Fruit fly (Drosophila melanogaster): ENCODE results near the gene CG31441.

The CG31441 gene

DNA sequence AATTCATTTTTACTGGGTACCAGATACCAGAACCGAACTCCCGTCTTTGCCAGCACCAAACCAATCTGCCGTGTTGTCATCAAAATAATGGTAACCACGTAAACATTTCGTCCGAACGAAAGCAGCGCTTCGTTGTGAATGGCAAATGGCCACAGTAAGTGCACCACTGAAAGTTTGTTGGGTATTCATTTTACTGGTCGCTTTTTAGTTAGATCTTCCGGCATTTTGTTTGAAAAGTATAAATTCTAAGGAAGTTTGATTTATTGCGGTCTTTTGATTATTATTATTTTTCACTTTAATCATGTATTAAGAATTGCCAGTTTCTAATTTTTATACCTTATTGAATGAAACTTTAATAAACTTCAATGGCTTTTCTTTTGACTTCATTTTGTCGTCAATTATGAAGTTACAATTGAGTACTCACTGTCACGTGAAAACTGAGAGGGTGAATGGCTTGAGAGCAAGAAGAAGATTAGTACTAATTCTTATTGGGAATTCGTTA is 21.6 kb upstream of the CG31441 start, which contains the start of gene ZnT86D (continued):
- TF ChIP-seq sima (GFP tag; optimal IDR thresholded peaks at IDR 0.05), result no peak
- no peak for TF ChIP-seq trh (GFP tag; optimal IDR thresholded peaks at IDR 0.05)
- peak; percentile 72 for TF ChIP-seq zfh2 (GFP tag; optimal IDR thresholded peaks at IDR 0.05)
- no peak for TF ChIP-seq sim (GFP tag; IDR thresholded peaks at IDR 0.05)
- no peak for TF ChIP-seq esg (GFP tag; conservative IDR thresholded peaks at IDR 0.05)
- no peak for TF ChIP-seq stc (GFP tag; IDR thresholded peaks at IDR 0.05)
- no peak for TF ChIP-seq CG12219 (GFP tag; optimal IDR thresholded peaks at IDR 0.05)
- peak; percentile 11 for TF ChIP-seq lbe (GFP tag; optimal IDR thresholded peaks at IDR 0.05)
- peak; percentile 68 for TF ChIP-seq CG7556 (GFP tag; optimal IDR thresholded peaks at IDR 0.05)
- peak; percentile 68 for TF ChIP-seq CG13775 (GFP tag; optimal IDR thresholded peaks at IDR 0.05)
- peak; percentile 58 for TF ChIP-seq CG17568 (GFP tag; optimal IDR thresholded peaks at IDR 0.05)
- TF ChIP-seq Aef1 (GFP tag; IDR thresholded peaks at IDR 0.05), result peak; percentile 49; the same call in 2 of the 3 replicates
- no peak for TF ChIP-seq zfh1 (GFP tag; IDR thresholded peaks at IDR 0.05)
- TF ChIP-seq Pdp1 (GFP tag; optimal IDR thresholded peaks at IDR 0.05), result peak; percentile 48 to 49
- no peak for TF ChIP-seq ERR (GFP tag; optimal IDR thresholded peaks at IDR 0.05)
- TF ChIP-seq dan (GFP tag; IDR thresholded peaks at IDR 0.05), result no peak
- TF ChIP-seq hkb (optimal IDR thresholded peaks at IDR 0.05), result no peak
- 0 out of 2 replicates have a peak, but pooled peaks have one; percentile 6 for TF ChIP-seq hkb (GFP tag; IDR thresholded peaks at IDR 0.05)
- TF ChIP-seq tgo (GFP tag; IDR thresholded peaks at IDR 0.05), result peak; percentile 23; the same call in 1 of the 3 replicates
- TF ChIP-seq HmgZ (tag; optimal IDR thresholded peaks at IDR 0.05), result peak; percentile 74
- TF ChIP-seq inv (GFP tag; IDR thresholded peaks at IDR 0.05; ENCODE audit: partially characterized antibody), result no peak
- TF ChIP-seq sug (tag; optimal IDR thresholded peaks at IDR 0.05), result peak; percentile 80
- TF ChIP-seq da (GFP tag; optimal IDR thresholded peaks at IDR 0.05), result no peak
- no peak for TF ChIP-seq Dref (GFP tag; IDR thresholded peaks at IDR 0.05)
- peak; percentile 44 for TF ChIP-seq BEAF-32 (GFP tag; optimal IDR thresholded peaks at IDR 0.05)
- no peak for TF ChIP-seq Dll (GFP tag; IDR thresholded peaks at IDR 0.05; ENCODE audit: partially characterized antibody)
- TF ChIP-seq MTF-1 (GFP tag; optimal IDR thresholded peaks at IDR 0.05; ENCODE audit: borderline replicate concordance), result no peak
- TF ChIP-seq cad (GFP tag; optimal IDR thresholded peaks at IDR 0.05), result no peak
- peak; percentile 75 for TF ChIP-seq Meics (GFP tag; optimal IDR thresholded peaks at IDR 0.05)
- TF ChIP-seq CG10267 (tag; optimal IDR thresholded peaks at IDR 0.05), result peak; percentile 54
- peak; percentile 30; the same call in 1 of the 2 replicates for TF ChIP-seq Xrp1 (GFP tag; IDR thresholded peaks at IDR 0.05)
- peak; percentile 18 to 88 for TF ChIP-seq tll (GFP tag; optimal IDR thresholded peaks at IDR 0.05)
- TF ChIP-seq CG14050 (GFP tag; IDR thresholded peaks at IDR 0.05), result no peak
- peak; percentile 60; the same call in 1 of the 2 replicates for TF ChIP-seq sob (GFP tag; IDR thresholded peaks at IDR 0.05)
- TF ChIP-seq Hsf (GFP tag; optimal IDR thresholded peaks at IDR 0.05), result peak; percentile 60
- peak; percentile 20 for TF ChIP-seq gsb-n (tag; optimal IDR thresholded peaks at IDR 0.05)
- TF ChIP-seq bbx (GFP tag; IDR thresholded peaks at IDR 0.05; ENCODE audit: partially characterized antibody), result no peak; the same call in 1 of the 2 replicates
- TF ChIP-seq CG4360 (GFP tag; IDR thresholded peaks at IDR 0.05), result no peak
- peak; percentile 51 for TF ChIP-seq CG17359 (tag; optimal IDR thresholded peaks at IDR 0.05)
- TF ChIP-seq Scr (GFP tag; IDR thresholded peaks at IDR 0.05; ENCODE audit: partially characterized antibody), result no peak
- TF ChIP-seq NK7.1 (GFP tag; optimal IDR thresholded peaks at IDR 0.05), result peak; percentile 39
- peak; percentile 94 for TF ChIP-seq CG17385 (GFP tag; optimal IDR thresholded peaks at IDR 0.05)
- peak; percentile 87 for TF ChIP-seq phol (tag; optimal IDR thresholded peaks at IDR 0.05)
- TF ChIP-seq CG4424 (GFP tag; optimal IDR thresholded peaks at IDR 0.05), result peak; percentile 37
- TF ChIP-seq C15 (GFP tag; IDR thresholded peaks at IDR 0.05), result no peak
- no peak for TF ChIP-seq CG12942 (GFP tag; optimal IDR thresholded peaks at IDR 0.05)
- TF ChIP-seq Ptx1 (GFP tag; IDR thresholded peaks at IDR 0.05), result peak; percentile 68
- no peak for TF ChIP-seq cato (GFP tag; optimal IDR thresholded peaks at IDR 0.05; ENCODE audit: borderline replicate concordance)
- TF ChIP-seq ssp (GFP tag; IDR thresholded peaks at IDR 0.05), result no peak
- peak; percentile 55 for TF ChIP-seq CG9727 (GFP tag; optimal IDR thresholded peaks at IDR 0.05)
- TF ChIP-seq CG17186 (GFP tag; optimal IDR thresholded peaks at IDR 0.05), result no peak

Data from whole organism, embryonic.